Fruit fly (Drosophila melanogaster): ENCODE measurements around the gene Ibf2.
A peak's percentile ranks its signal among the peaks of the same experiment; 100 is the strongest.

Gene Ibf2

DNA sequence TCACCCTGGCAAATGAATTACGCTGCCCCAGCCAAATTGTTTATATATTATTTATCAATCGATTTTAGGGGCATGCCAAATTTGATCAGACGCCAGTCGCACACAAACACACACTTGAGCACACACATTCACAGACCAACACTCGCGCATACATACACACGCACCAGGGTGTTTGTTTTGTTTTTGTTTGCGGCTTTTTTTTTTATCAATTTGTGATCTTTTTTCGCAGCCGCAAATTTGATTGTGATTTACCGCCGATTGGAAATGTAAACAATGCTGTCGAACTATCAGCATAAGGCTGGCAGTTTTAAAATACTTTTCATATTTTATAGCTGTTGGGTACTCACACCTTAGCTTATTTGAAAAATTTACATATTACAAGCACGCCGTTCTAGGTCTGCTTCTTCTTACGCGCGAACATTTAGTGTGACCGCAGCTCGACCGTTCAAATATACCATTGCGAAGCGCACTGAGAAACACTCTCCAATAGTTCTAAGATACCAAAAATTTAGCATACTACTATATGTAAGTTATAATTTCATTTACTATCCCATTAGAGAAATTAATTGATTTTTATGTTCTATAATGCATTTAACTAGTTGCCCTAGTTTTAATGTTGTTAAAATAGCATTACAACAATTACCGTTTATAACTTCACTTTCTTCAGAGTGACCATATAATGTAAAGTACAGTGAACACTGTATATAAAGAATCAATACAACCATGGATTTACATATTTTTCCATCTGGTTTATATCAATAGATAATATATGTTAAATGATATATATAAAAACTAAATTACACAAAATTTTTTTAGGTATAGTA, 20.8 kb downstream of the Ibf2 start, which contains the start of gene pum (continued):
- TF ChIP-seq CG2202 (tag; optimal IDR thresholded peaks at IDR 0.05) (no peak), CG8388 (GFP tag; optimal IDR thresholded peaks at IDR 0.05) (peak; percentile 24), CG14965 (GFP tag; optimal IDR thresholded peaks at IDR 0.05; ENCODE audit: borderline replicate concordance) (no peak), ind (GFP tag; optimal IDR thresholded peaks at IDR 0.05) (peak; percentile 13), Hr39 (optimal IDR thresholded peaks at IDR 0.05) (no peak), gfzf (GFP tag; optimal IDR thresholded peaks at IDR 0.05) (peak; percentile 90), CG5180 (GFP tag; optimal IDR thresholded peaks at IDR 0.05) (no peak), da (GFP tag; optimal IDR thresholded peaks at IDR 0.05) (no peak), ERR (GFP tag; optimal IDR thresholded peaks at IDR 0.05) (no peak), CG16779 (GFP tag; IDR thresholded peaks at IDR 0.05) (no peak), CG7357 (GFP tag; IDR thresholded peaks at IDR 0.05) (no peak), CG32772 (GFP tag; IDR thresholded peaks at IDR 0.05) (no peak; the same call in 1 of the 2 replicates), bcd (GFP tag; optimal IDR thresholded peaks at IDR 0.05) (no peak), CG5245 (GFP tag; optimal IDR thresholded peaks at IDR 0.05) (no peak), CG4328 (GFP tag; optimal IDR thresholded peaks at IDR 0.05) (no peak), CG5953 (GFP tag; IDR thresholded peaks at IDR 0.05) (no peak), NK7.1 (GFP tag; optimal IDR thresholded peaks at IDR 0.05) (no peak), nau (GFP tag; optimal IDR thresholded peaks at IDR 0.05) (no peak), CG9609 (GFP tag; optimal IDR thresholded peaks at IDR 0.05) (no peak), dimm (GFP tag; IDR thresholded peaks at IDR 0.05) (no peak), CG3995 (GFP tag; optimal IDR thresholded peaks at IDR 0.05) (no peak), CHES-1-like (GFP tag; optimal IDR thresholded peaks at IDR 0.05) (peak; percentile 2), otp (GFP tag; IDR thresholded peaks at IDR 0.05) (no peak), CG4707 (GFP tag; optimal IDR thresholded peaks at IDR 0.05) (no peak), CG17385 (GFP tag; optimal IDR thresholded peaks at IDR 0.05) (peak; percentile 97), pho (GFP tag; optimal IDR thresholded peaks at IDR 0.05) (no peak), fd64A (GFP tag; optimal IDR thresholded peaks at IDR 0.05) (no peak), CG18619 (GFP tag; optimal IDR thresholded peaks at IDR 0.05) (no peak), slou (GFP tag; optimal IDR thresholded peaks at IDR 0.05) (no peak), shn (GFP tag; optimal IDR thresholded peaks at IDR 0.05) (no peak), tio (GFP tag; optimal IDR thresholded peaks at IDR 0.05) (no peak), Dip3 (GFP tag; optimal IDR thresholded peaks at IDR 0.05) (no peak), so (GFP tag; IDR thresholded peaks at IDR 0.05) (no peak), HLH4C (GFP tag; IDR thresholded peaks at IDR 0.05; ENCODE audit: partially characterized antibody) (no peak), disco-r (GFP tag; optimal IDR thresholded peaks at IDR 0.05) (no peak), CG3847 (GFP tag; IDR thresholded peaks at IDR 0.05) (peak; percentile 60), CG8924 (tag; optimal IDR thresholded peaks at IDR 0.05) (peak; percentile 75), CG12391 (tag; optimal IDR thresholded peaks at IDR 0.05) (peak; percentile 57), CG10274 (GFP tag; optimal IDR thresholded peaks at IDR 0.05) (no peak), CG8281 (tag; optimal IDR thresholded peaks at IDR 0.05) (no peak), fd96Cb (tag; optimal IDR thresholded peaks at IDR 0.05) (peak; percentile 21), CG8359 (GFP tag; optimal IDR thresholded peaks at IDR 0.05; ENCODE audit: borderline replicate concordance) (no peak), CG13624 (GFP tag; optimal IDR thresholded peaks at IDR 0.05) (no peak), CG32532 (GFP tag; IDR thresholded peaks at IDR 0.05) (peak; percentile 65), YL-1 (GFP tag; optimal IDR thresholded peaks at IDR 0.05) (no peak), pb (GFP tag; optimal IDR thresholded peaks at IDR 0.05) (no peak), Dbx (GFP tag; IDR thresholded peaks at IDR 0.05) (no peak), grn (GFP tag; optimal IDR thresholded peaks at IDR 0.05) (peak; percentile 90), HmgZ (tag; optimal IDR thresholded peaks at IDR 0.05) (no peak), lmd (GFP tag; IDR thresholded peaks at IDR 0.05) (peak; percentile 8; the same call in 1 of the 2 replicates), p53 (GFP tag; optimal IDR thresholded peaks at IDR 0.05) (no peak)

Data from whole organism, embryonic.